Fruit fly (Drosophila melanogaster) whole organism, pupa: ENCODE data around the gene CCT4.

ENCODE experiments used
- CG10348 ChIP-seq: fragments of 200-800 bp; sonication (Bioruptor generic); IDR thresholded peaks from 2 replicates; pipeline ENCODE4 v1.3.6; 2022; ENCODE audit warnings: missing biosample characterization, missing genetic modification characterization
- CG12605 ChIP-seq: fragments of 200-800 bp; sonication (Bioruptor generic); IDR thresholded peaks from 2 replicates; pipeline ENCODE4 v1.3.6; 2022; ENCODE audit warnings: missing biosample characterization, missing genetic modification characterization
- CG13204 ChIP-seq: fragments of 200-800 bp; sonication (Bioruptor generic); optimal IDR thresholded peaks from 2 replicates; lab custom pipeline; 2018; ENCODE audit warnings: missing biosample characterization, mild to moderate bottlenecking, missing genetic modification characterization, moderate library complexity
- CG14655 ChIP-seq: fragments of 200-800 bp; sonication (Bioruptor generic); optimal IDR thresholded peaks from 3 replicates; lab custom pipeline; 2017; ENCODE audit warnings: mild to moderate bottlenecking, missing biosample characterization, missing genetic modification reagents, missing genetic modification characterization
- CG15710 ChIP-seq: fragments of 200-800 bp; sonication (Bioruptor generic); optimal IDR thresholded peaks from 2 replicates; lab custom pipeline; 2018; ENCODE audit warnings: missing biosample characterization, mild to moderate bottlenecking, missing genetic modification characterization, moderate library complexity
- CG17806 ChIP-seq: fragments of 200-800 bp; sonication (Bioruptor generic); optimal IDR thresholded peaks from 2 replicates; lab custom pipeline; 2018; ENCODE audit warnings: missing biosample characterization, mild to moderate bottlenecking, missing genetic modification characterization, moderate library complexity
- CG32121 ChIP-seq: fragments of 200-800 bp; sonication (Bioruptor generic); IDR thresholded peaks from 2 replicates; pipeline ENCODE4 v1.3.6; 2022; ENCODE audit warnings: missing biosample characterization, missing genetic modification characterization
- CG34367 ChIP-seq: fragments of 200-800 bp; sonication (Bioruptor generic); optimal IDR thresholded peaks from 2 replicates; lab custom pipeline; 2018; ENCODE audit warnings: missing biosample characterization, mild to moderate bottlenecking, missing genetic modification characterization
- CG4496 ChIP-seq: fragments of 200-800 bp; sonication (Bioruptor generic); IDR thresholded peaks from 3 replicates; pipeline ENCODE4 v1.3.6; 2022; ENCODE audit warnings: missing biosample characterization, missing genetic modification characterization
- CG8159 ChIP-seq: fragments of 200-800 bp; sonication (Bioruptor generic); optimal IDR thresholded peaks from 3 replicates; lab custom pipeline; 2018; ENCODE audit warnings: missing biosample characterization, mild to moderate bottlenecking, missing genetic modification characterization, moderate library complexity
- CG8301 ChIP-seq: fragments of 200-800 bp; sonication (Bioruptor generic); optimal IDR thresholded peaks from 2 replicates; lab custom pipeline; 2018; ENCODE audit warnings: missing biosample characterization, mild to moderate bottlenecking, missing genetic modification characterization
- CG9948 ChIP-seq: fragments of 200-800 bp; sonication (Bioruptor generic); optimal IDR thresholded peaks from 2 replicates; lab custom pipeline; 2018; ENCODE audit warnings: missing biosample characterization, mild to moderate bottlenecking, missing genetic modification characterization, moderate library complexity
- D1 ChIP-seq: fragments of 200-800 bp; sonication (Bioruptor generic); optimal IDR thresholded peaks from 2 replicates; lab custom pipeline; 2018; ENCODE audit warnings: missing biosample characterization, mild to moderate bottlenecking, missing genetic modification characterization, moderate library complexity
- EcR ChIP-seq: fragments of 200-800 bp; sonication (Bioruptor generic); optimal IDR thresholded peaks from 3 replicates; lab custom pipeline; 2019; ENCODE audit warnings: missing biosample characterization, missing genetic modification characterization, mild to moderate bottlenecking, moderate library complexity, missing genetic modification reagents
- Ets98B ChIP-seq: fragments of 200-800 bp; sonication (Bioruptor generic); IDR thresholded peaks from 2 replicates; pipeline ENCODE4 v1.3.6; 2022; ENCODE audit warnings: missing biosample characterization, missing genetic modification characterization
- Pif1A ChIP-seq: fragments of 200-800 bp; sonication (Bioruptor generic); optimal IDR thresholded peaks from 3 replicates; lab custom pipeline; 2016; ENCODE audit warnings: missing biosample characterization, missing genetic modification characterization
- Pif1B ChIP-seq: fragments of 200-800 bp; sonication (Bioruptor generic); optimal IDR thresholded peaks from 3 replicates; lab custom pipeline; 2016; ENCODE audit warnings: missing biosample characterization, missing genetic modification characterization
- Snoo ChIP-seq: fragments of 200-800 bp; sonication (Bioruptor generic); optimal IDR thresholded peaks from 3 replicates; lab custom pipeline; 2017; ENCODE audit warnings: missing biosample characterization, mild to moderate bottlenecking, missing genetic modification characterization, inconsistent platforms
- fd96Ca ChIP-seq: fragments of 200-800 bp; sonication (Bioruptor generic); IDR thresholded peaks from 3 replicates; pipeline ENCODE4 v1.3.6; 2022; ENCODE audit warnings: missing biosample characterization, missing genetic modification characterization
- gl ChIP-seq: fragments of 200-800 bp; sonication (Bioruptor generic); optimal IDR thresholded peaks from 2 replicates; lab custom pipeline; 2018; ENCODE audit warnings: missing biosample characterization, mild to moderate bottlenecking, missing genetic modification characterization
- rn ChIP-seq: fragments of 200-800 bp; sonication (Bioruptor generic); IDR thresholded peaks from 2 replicates; pipeline ENCODE4 v1.3.6; 2022; ENCODE audit warnings: missing biosample characterization, missing genetic modification characterization

The CCT4 gene

dm6 chr2L:12669614-12670013, 23.1 kb downstream of the CCT4 start, which contains the start of gene Nepl7:
TSS of gene Nepl7 (minus strand) at chr2L:12669714.
- TF ChIP-seq rn (GFP tag; lab: Robert Waterston, UW) (no peak), CG8301 (no peak), gl (tag; lab: Kevin White, UChicago) (no peak), CG13204 (GFP tag; lab: Kevin White, UChicago) (no peak)

dm6 chr2L:12666002-12666576, 26.6 kb downstream of the CCT4 start:
- TF ChIP-seq Ets98B (no peak), CG8159 (tag; lab: Kevin White, UChicago) (no peak), CG32121 (GFP tag; lab: Robert Waterston, UW) (no peak), CG34367 (tag; lab: Kevin White, UChicago) (no peak), CG17806 (tag; lab: Kevin White, UChicago) (no peak), CG13204 (GFP tag; lab: Kevin White, UChicago) (no peak), CG10348 (no peak), CG9948 (tag; lab: Kevin White, UChicago) (no peak), EcR (GFP tag; lab: Kevin White, UChicago) (no peak), fd96Ca (no peak), D1 (no peak), rn (GFP tag; lab: Robert Waterston, UW) (no peak), CG15710 (tag; lab: Kevin White, UChicago) (no peak), Pif1A (no peak), CG14655 (no peak)

- no peak for TF ChIP-seq CG8301
- no peak for TF ChIP-seq CG32121 (GFP tag; lab: Robert Waterston, UW)
- no peak for TF ChIP-seq CG34367 (tag; lab: Kevin White, UChicago)
- TF ChIP-seq gl (tag; lab: Kevin White, UChicago) = no peak
- no peak for TF ChIP-seq fd96Ca
- TF ChIP-seq CG9948 (tag; lab: Kevin White, UChicago) = no peak
- no peak for TF ChIP-seq Ets98B
- no peak for TF ChIP-seq D1
- TF ChIP-seq Pif1A = no peak
- no peak for TF ChIP-seq CG12605 (GFP tag; lab: Robert Waterston, UW)
- TF ChIP-seq, all 21 proteins: peak for 0
These were observed 35.4 kb downstream of the CCT4 start for dm6 chr2L:12657337-12657736.

- TF ChIP-seq CG15710 (tag; lab: Kevin White, UChicago) (no peak), Snoo (tag; lab: Kevin White, UChicago) (no peak), Pif1B (GFP tag; lab: Kevin White, UChicago) (no peak), CG9948 (tag; lab: Kevin White, UChicago) (no peak), Ets98B (no peak), CG4496 (GFP tag; lab: Robert Waterston, UW) (no peak), CG8301 (no peak), rn (GFP tag; lab: Robert Waterston, UW) (no peak), CG12605 (GFP tag; lab: Robert Waterston, UW) (no peak), CG17806 (tag; lab: Kevin White, UChicago) (no peak), gl (tag; lab: Kevin White, UChicago) (no peak), EcR (GFP tag; lab: Kevin White, UChicago) (no peak), CG32121 (GFP tag; lab: Robert Waterston, UW) (no peak), CG14655 (no peak), Pif1A (no peak), D1 (no peak), CG10348 (no peak)
- TF ChIP-seq, all 21 proteins: peak for 0
These were observed 35.9 kb downstream of the CCT4 start, which contains the start of gene pdm2 for dm6 chr2L:12656865-12657264. TSS of gene pdm2 (plus strand) at chr2L:12657165.

dm6 chr2L:12655731-12656326, 36.9 kb downstream of the CCT4 start:
- peak; percentile 56 for TF ChIP-seq CG8159 (tag; lab: Kevin White, UChicago)
- TF ChIP-seq CG32121 (GFP tag; lab: Robert Waterston, UW) = no peak
- TF ChIP-seq fd96Ca = no peak
- no peak for TF ChIP-seq CG15710 (tag; lab: Kevin White, UChicago)
- TF ChIP-seq CG14655 = peak; percentile 21
- TF ChIP-seq D1 = peak; percentile 16
- no peak for TF ChIP-seq CG8301
- no peak for TF ChIP-seq gl (tag; lab: Kevin White, UChicago)
- no peak; the same call in 2 of the 3 replicates for TF ChIP-seq CG4496 (GFP tag; lab: Robert Waterston, UW)
- no peak for TF ChIP-seq CG12605 (GFP tag; lab: Robert Waterston, UW)
- no peak for TF ChIP-seq CG34367 (tag; lab: Kevin White, UChicago)
- TF ChIP-seq Snoo (tag; lab: Kevin White, UChicago) = no peak
- TF ChIP-seq CG9948 (tag; lab: Kevin White, UChicago) = no peak
- TF ChIP-seq CG13204 (GFP tag; lab: Kevin White, UChicago) = no peak
- TF ChIP-seq Pif1B (GFP tag; lab: Kevin White, UChicago) = no peak

- TF ChIP-seq Pif1A (no peak), CG8159 (tag; lab: Kevin White, UChicago) (no peak), CG14655 (no peak), CG10348 (no peak), CG13204 (GFP tag; lab: Kevin White, UChicago) (no peak), Snoo (tag; lab: Kevin White, UChicago) (no peak), CG15710 (tag; lab: Kevin White, UChicago) (no peak)
- TF ChIP-seq, all 21 proteins: peak for 0
These were observed 41.7 kb downstream of the CCT4 start for dm6 chr2L:12651040-12651439.
